Worm (Caenorhabditis elegans): ENCODE measurements around the gene ZK809.5.

- TF ChIP-seq nhr-237 (tag; optimal IDR thresholded peaks at IDR 0.05) (no peak), ceh-20 (GFP tag; IDR thresholded peaks at IDR 0.05) (no peak), nhr-77 (tag; optimal IDR thresholded peaks at IDR 0.05) (no peak), jun-1 (tag; optimal IDR thresholded peaks at IDR 0.05) (no peak)
Observed at ce11 chrIV:11700100-11700499, 43.6 kb downstream of the ZK809.5 start.
